In the genomic region with DNA sequence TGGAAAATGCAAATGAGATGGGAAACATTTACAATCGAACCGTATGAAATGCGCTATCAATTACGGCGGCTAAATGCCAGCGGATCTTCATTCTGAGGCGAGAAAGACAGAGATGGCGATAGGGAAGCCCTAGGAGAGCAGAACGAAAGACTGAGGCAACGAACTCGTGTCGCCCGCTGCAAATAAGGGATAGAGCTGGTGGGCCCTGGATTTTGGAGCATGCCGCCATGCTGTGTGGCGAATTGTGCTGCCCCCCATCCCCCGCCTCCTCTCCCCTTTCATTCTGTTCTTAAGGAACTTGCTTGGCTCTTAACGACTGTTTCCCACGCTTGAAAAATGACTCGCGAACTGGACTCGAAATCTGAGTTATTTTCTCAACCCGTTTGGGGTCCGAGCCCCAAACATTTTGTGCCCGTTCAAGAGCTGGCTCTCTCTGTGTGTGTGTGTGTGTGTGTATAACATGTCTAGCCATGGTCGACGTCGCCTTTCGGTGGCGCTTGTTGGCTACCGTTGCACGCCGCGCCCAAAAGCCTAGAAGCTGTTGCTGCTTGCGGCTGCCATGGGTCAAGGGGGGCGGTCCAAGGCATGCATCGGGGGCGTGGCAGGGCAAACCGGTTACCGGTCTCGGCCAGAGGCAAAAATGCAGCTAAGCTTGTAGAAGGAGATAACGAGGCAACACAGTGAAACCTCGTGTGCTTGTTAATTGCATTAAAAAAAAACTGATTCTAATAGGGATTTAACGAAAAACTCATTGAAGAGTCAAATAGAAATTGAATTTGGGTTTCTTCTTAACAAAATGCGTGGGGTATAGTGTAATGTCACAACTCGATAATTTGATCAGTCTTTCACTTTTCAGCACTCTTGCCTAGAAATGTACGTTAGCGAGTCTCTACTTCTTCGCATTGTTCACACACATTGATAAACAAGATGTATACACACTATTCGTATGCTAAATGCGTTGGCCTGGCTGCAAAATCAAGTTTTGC, we compare ENCODE assay signal across 2 fruit fly cellular contexts.
TF ChIP-seq lines count a peak whose summit lies in the region.

No protein-coding gene starts in this region.

TF ChIP-seq in whole organism, embryonic, 481 proteins besides CTCF, POLR2A, EP300 and RAD21 (continued from another document and continues in another):
- TF ChIP-seq vvl (GFP tag; IDR thresholded peaks at IDR 0.05; lab: Robert Waterston, UW) (peak; percentile 36; the same call in 1 of the 2 replicates), CG6654 (GFP tag; optimal IDR thresholded peaks at IDR 0.05; lab: Kevin White, UChicago) (no peak), Kr (GFP tag; optimal IDR thresholded peaks at IDR 0.05; lab: Kevin White, UChicago) (no peak), zfh2 (GFP tag; optimal IDR thresholded peaks at IDR 0.05; lab: Kevin White, UChicago) (no peak), E2f1 (GFP tag; IDR thresholded peaks at IDR 0.05; lab: Robert Waterston, UW) (no peak), Oli (tag; optimal IDR thresholded peaks at IDR 0.05; lab: Kevin White, UChicago) (peak; percentile 10), zfh1 (GFP tag; IDR thresholded peaks at IDR 0.05; lab: Robert Waterston, UW) (no peak), CG14014 (GFP tag; IDR thresholded peaks at IDR 0.05; lab: Robert Waterston, UW) (no peak), gt (GFP tag; IDR thresholded peaks at IDR 0.05; lab: Robert Waterston, UW) (no peak), CG31388 (GFP tag; optimal IDR thresholded peaks at IDR 0.05; lab: Kevin White, UChicago) (no peak), salm (tag; optimal IDR thresholded peaks at IDR 0.05; lab: Kevin White, UChicago) (no peak), CG11696 (GFP tag; IDR thresholded peaks at IDR 0.05; lab: Robert Waterston, UW) (no peak), ap (GFP tag; IDR thresholded peaks at IDR 0.05; lab: Robert Waterston, UW) (no peak), CG42726 (GFP tag; IDR thresholded peaks at IDR 0.05; lab: Robert Waterston, UW; ENCODE audit: partially characterized antibody) (no peak), CG8765 (GFP tag; IDR thresholded peaks at IDR 0.05; lab: Robert Waterston, UW) (no peak), tap (tag; optimal IDR thresholded peaks at IDR 0.05; lab: Kevin White, UChicago) (no peak), wor (GFP tag; IDR thresholded peaks at IDR 0.05; lab: Robert Waterston, UW) (no peak), CG5245 (GFP tag; optimal IDR thresholded peaks at IDR 0.05; lab: Kevin White, UChicago) (no peak), hth (optimal IDR thresholded peaks at IDR 0.05; lab: Kevin White, UChicago) (no peak), HLH54F (GFP tag; optimal IDR thresholded peaks at IDR 0.05; lab: Kevin White, UChicago) (no peak), CG4730 (GFP tag; IDR thresholded peaks at IDR 0.05; lab: Robert Waterston, UW) (no peak), hb (GFP tag; IDR thresholded peaks at IDR 0.05; lab: Robert Waterston, UW; ENCODE audit: partially characterized antibody) (no peak), ci (GFP tag; IDR thresholded peaks at IDR 0.05; lab: Robert Waterston, UW) (0 out of 3 replicates have a peak, but pooled peaks have one; percentile 19), crol (GFP tag; IDR thresholded peaks at IDR 0.05; lab: Robert Waterston, UW) (peak; percentile 51; the same call in 1 of the 2 replicates), CG6813 (GFP tag; optimal IDR thresholded peaks at IDR 0.05; lab: Kevin White, UChicago) (no peak), CG9437 (GFP tag; optimal IDR thresholded peaks at IDR 0.05; lab: Kevin White, UChicago) (no peak), CG17912 (GFP tag; optimal IDR thresholded peaks at IDR 0.05; lab: Kevin White, UChicago) (no peak), bsh (GFP tag; optimal IDR thresholded peaks at IDR 0.05; lab: Kevin White, UChicago) (peak; percentile 36), Antp (GFP tag; optimal IDR thresholded peaks at IDR 0.05; lab: Kevin White, UChicago) (no peak), CG10431 (GFP tag; optimal IDR thresholded peaks at IDR 0.05; lab: Kevin White, UChicago) (no peak), az2 (GFP tag; optimal IDR thresholded peaks at IDR 0.05; lab: Kevin White, UChicago) (no peak), mirr (GFP tag; optimal IDR thresholded peaks at IDR 0.05; lab: Kevin White, UChicago) (no peak), CG17186 (GFP tag; optimal IDR thresholded peaks at IDR 0.05; lab: Kevin White, UChicago) (no peak), esg (GFP tag; conservative IDR thresholded peaks at IDR 0.05; lab: Robert Waterston, UW) (no peak), lov (optimal IDR thresholded peaks at IDR 0.05; lab: Kevin White, UChicago) (no peak), lov (GFP tag; IDR thresholded peaks at IDR 0.05; lab: Robert Waterston, UW) (no peak), CHES-1-like (GFP tag; optimal IDR thresholded peaks at IDR 0.05; lab: Kevin White, UChicago) (no peak), zen2 (GFP tag; IDR thresholded peaks at IDR 0.05; lab: Robert Waterston, UW; ENCODE audit: partially characterized antibody) (no peak), CG6854 (GFP tag; optimal IDR thresholded peaks at IDR 0.05; lab: Kevin White, UChicago) (no peak), CG12299 (tag; optimal IDR thresholded peaks at IDR 0.05; lab: Kevin White, UChicago) (no peak), CG14667 (GFP tag; IDR thresholded peaks at IDR 0.05; lab: Robert Waterston, UW) (no peak), CG1529 (GFP tag; optimal IDR thresholded peaks at IDR 0.05; lab: Kevin White, UChicago) (no peak), eyg (GFP tag; optimal IDR thresholded peaks at IDR 0.05; lab: Kevin White, UChicago) (no peak), Mrtf (GFP tag; IDR thresholded peaks at IDR 0.05; lab: Robert Waterston, UW) (no peak), Ets97D (GFP tag; optimal IDR thresholded peaks at IDR 0.05; lab: Kevin White, UChicago) (no peak), MBD-R2 (GFP tag; IDR thresholded peaks at IDR 0.05; lab: Robert Waterston, UW) (no peak), dmrt99B (tag; optimal IDR thresholded peaks at IDR 0.05; lab: Kevin White, UChicago) (peak; percentile 33), kni (GFP tag; optimal IDR thresholded peaks at IDR 0.05; lab: Kevin White, UChicago) (peak; percentile 26), CG34422 (GFP tag; IDR thresholded peaks at IDR 0.05; lab: Robert Waterston, UW) (no peak), Scr (GFP tag; IDR thresholded peaks at IDR 0.05; lab: Robert Waterston, UW; ENCODE audit: partially characterized antibody) (no peak), exex (tag; optimal IDR thresholded peaks at IDR 0.05; lab: Kevin White, UChicago) (no peak), CG6175 (GFP tag; IDR thresholded peaks at IDR 0.05; lab: Robert Waterston, UW) (0 out of 3 replicates have a peak, but pooled peaks have one; percentile 20), CG34224 (GFP tag; IDR thresholded peaks at IDR 0.05; lab: Robert Waterston, UW; ENCODE audit: partially characterized antibody) (0 out of 3 replicates have a peak, but pooled peaks have one; percentile 23), her (GFP tag; optimal IDR thresholded peaks at IDR 0.05; lab: Kevin White, UChicago) (no peak), stc (GFP tag; IDR thresholded peaks at IDR 0.05; lab: Robert Waterston, UW) (0 out of 2 replicates have a peak, but pooled peaks have one; percentile 14), Rfx (GFP tag; IDR thresholded peaks at IDR 0.05; lab: Robert Waterston, UW) (no peak), Fer3 (tag; optimal IDR thresholded peaks at IDR 0.05; lab: Kevin White, UChicago) (no peak), ttk (GFP tag; IDR thresholded peaks at IDR 0.05; lab: Robert Waterston, UW) (no peak), HLHmδ (GFP tag; optimal IDR thresholded peaks at IDR 0.05; lab: Kevin White, UChicago) (no peak), CG15696 (tag; optimal IDR thresholded peaks at IDR 0.05; lab: Kevin White, UChicago) (no peak), sqz (GFP tag; optimal IDR thresholded peaks at IDR 0.05; lab: Kevin White, UChicago) (peak; percentile 13)

TF ChIP-seq in whole organism, prepupa, 60 proteins besides CTCF, POLR2A, EP300 and RAD21 (continued from another document):
- TF ChIP-seq Sox14 (GFP tag; optimal IDR thresholded peaks at IDR 0.05; lab: Kevin White, UChicago) (peak; percentile 64), fd59A (GFP tag; optimal IDR thresholded peaks at IDR 0.05; lab: Kevin White, UChicago) (peak; percentile 70), CG6854 (GFP tag; optimal IDR thresholded peaks at IDR 0.05; lab: Kevin White, UChicago) (peak; percentile 48), CG11762 (GFP tag; optimal IDR thresholded peaks at IDR 0.05; lab: Kevin White, UChicago; ENCODE audit: insufficient read depth) (peak; percentile 58), Eip93F (GFP tag; optimal IDR thresholded peaks at IDR 0.05; lab: Kevin White, UChicago) (no peak), spab (GFP tag; optimal IDR thresholded peaks at IDR 0.05; lab: Kevin White, UChicago) (peak; percentile 65), Sox102F (GFP tag; optimal IDR thresholded peaks at IDR 0.05; lab: Kevin White, UChicago) (peak; percentile 73), CG9139 (GFP tag; optimal IDR thresholded peaks at IDR 0.05; lab: Kevin White, UChicago) (peak; percentile 25), svp (GFP tag; lab: Kevin White, UChicago) (peak; percentile 74), topi (GFP tag; optimal IDR thresholded peaks at IDR 0.05; lab: Kevin White, UChicago) (peak; percentile 68)
